Fruit fly (Drosophila melanogaster) whole organism, prepupa: ENCODE measurements around the gene CG14106.

ENCODE experiments used
- CG10631 ChIP-seq: fragments of 200-800 bp; sonication (Bioruptor generic); optimal IDR thresholded peaks from 2 replicates; lab custom pipeline; 2016; ENCODE audit warnings: missing biosample characterization, missing genetic modification characterization
- CG11294 ChIP-seq: fragments of 200-800 bp; sonication (Bioruptor generic); IDR thresholded peaks from 2 replicates; pipeline ENCODE4 v1.3.6; 2022; ENCODE audit warnings: missing biosample characterization, missing genetic modification characterization
- CG15336 ChIP-seq: fragments of 200-800 bp; sonication (Bioruptor generic); IDR thresholded peaks from 2 replicates; pipeline ENCODE4 v1.3.6; 2022; ENCODE audit warnings: missing biosample characterization, missing genetic modification characterization
- CG1621 ChIP-seq: fragments of 200-800 bp; sonication (Bioruptor generic); optimal IDR thresholded peaks from 3 replicates; lab custom pipeline; 2018; ENCODE audit warnings: missing biosample characterization, mild to moderate bottlenecking, missing genetic modification characterization
- CG16779 ChIP-seq: fragments of 200-800 bp; sonication (Bioruptor generic); optimal IDR thresholded peaks from 3 replicates; lab custom pipeline; 2017; ENCODE audit warnings: missing biosample characterization, mild to moderate bottlenecking, missing genetic modification characterization
- CG3032 ChIP-seq: fragments of 200-800 bp; optimal IDR thresholded peaks from 2 replicates; lab custom pipeline; 2019; ENCODE audit warnings: missing biosample characterization, mild to moderate bottlenecking, missing genetic modification characterization, moderate library complexity
- CG31627 ChIP-seq: fragments of 200-800 bp; sonication (Bioruptor generic); optimal IDR thresholded peaks from 3 replicates; lab custom pipeline; 2016; ENCODE audit warnings: missing biosample characterization, missing genetic modification characterization
- CG3919 ChIP-seq: fragments of 200-800 bp; sonication (Bioruptor generic); optimal IDR thresholded peaks from 3 replicates; lab custom pipeline; 2016; ENCODE audit warnings: missing biosample characterization, missing genetic modification characterization
- CG6163 ChIP-seq: fragments of 200-800 bp; sonication (Bioruptor generic); IDR thresholded peaks from 3 replicates; pipeline ENCODE4 v1.3.6; 2022; ENCODE audit warnings: missing biosample characterization, missing genetic modification characterization
- CG6792 ChIP-seq: fragments of 200-800 bp; sonication (Bioruptor generic); optimal IDR thresholded peaks from 3 replicates; lab custom pipeline; 2016; ENCODE audit warnings: missing biosample characterization, missing genetic modification characterization
- CG6854 ChIP-seq: fragments of 200-800 bp; sonication (Bioruptor generic); optimal IDR thresholded peaks from 2 replicates; lab custom pipeline; 2017; ENCODE audit warnings: missing biosample characterization, mild to moderate bottlenecking, missing genetic modification characterization
- CG7368 ChIP-seq: fragments of 200-800 bp; sonication (Bioruptor generic); optimal IDR thresholded peaks from 3 replicates; lab custom pipeline; 2016; ENCODE audit warnings: missing biosample characterization, missing genetic modification characterization
- CG9139 ChIP-seq: fragments of 200-800 bp; sonication (Bioruptor generic); optimal IDR thresholded peaks from 3 replicates; lab custom pipeline; 2017; ENCODE audit warnings: missing biosample characterization, mild to moderate bottlenecking, missing genetic modification characterization
- Eip78C ChIP-seq: fragments of 200-800 bp; sonication (Bioruptor generic); peaks from one replicate; lab custom pipeline; 2016; ENCODE audit warnings: missing biosample characterization, missing genetic modification characterization
- Ets21C ChIP-seq: fragments of 200-800 bp; sonication (Bioruptor generic); optimal IDR thresholded peaks from 3 replicates; lab custom pipeline; 2016; ENCODE audit warnings: missing biosample characterization, missing genetic modification characterization
- Ets96B ChIP-seq: fragments of 200-800 bp; optimal IDR thresholded peaks from 2 replicates; lab custom pipeline; 2019; ENCODE audit warnings: missing biosample characterization, mild to moderate bottlenecking, missing genetic modification characterization, moderate library complexity
- Gug ChIP-seq: fragments of 200-800 bp; sonication (Bioruptor generic); IDR thresholded peaks from 2 replicates; pipeline ENCODE4 v1.3.6; 2022; ENCODE audit warnings: missing biosample characterization, missing genetic modification characterization
- Hr39 ChIP-seq: fragments of 200-800 bp; sonication (Bioruptor generic); optimal IDR thresholded peaks from 2 replicates; lab custom pipeline; 2016; ENCODE audit warnings: missing biosample characterization, missing genetic modification characterization
- Lpt ChIP-seq: fragments of 200-800 bp; sonication (Bioruptor generic); optimal IDR thresholded peaks from 3 replicates; lab custom pipeline; 2016; ENCODE audit warnings: missing biosample characterization, missing genetic modification characterization
- Met ChIP-seq: fragments of 200-800 bp; sonication (Bioruptor generic); optimal IDR thresholded peaks from 3 replicates; lab custom pipeline; 2016; ENCODE audit warnings: missing biosample characterization, missing genetic modification characterization
- OdsH ChIP-seq: fragments of 200-800 bp; sonication (Bioruptor generic); optimal IDR thresholded peaks from 3 replicates; lab custom pipeline; 2016; ENCODE audit warnings: missing biosample characterization, missing genetic modification characterization
- Smox ChIP-seq: fragments of 200-800 bp; sonication (Bioruptor generic); optimal IDR thresholded peaks from 3 replicates; lab custom pipeline; 2016; ENCODE audit warnings: missing biosample characterization, missing genetic modification characterization
- Sox102F ChIP-seq: fragments of 200-800 bp; sonication (Bioruptor generic); optimal IDR thresholded peaks from 2 replicates; lab custom pipeline; 2016; ENCODE audit warnings: missing biosample characterization, mild to moderate bottlenecking, missing genetic modification characterization
- Sox14 ChIP-seq: fragments of 200-800 bp; sonication (Bioruptor generic); optimal IDR thresholded peaks from 3 replicates; lab custom pipeline; 2016; ENCODE audit warnings: missing biosample characterization, missing genetic modification characterization
- achi ChIP-seq: fragments of 200-800 bp; sonication (Bioruptor generic); optimal IDR thresholded peaks from 3 replicates; lab custom pipeline; 2016; ENCODE audit warnings: missing biosample characterization, missing genetic modification characterization
- acj6 ChIP-seq: fragments of 200-800 bp; sonication (Bioruptor generic); optimal IDR thresholded peaks from 3 replicates; lab custom pipeline; 2016; ENCODE audit warnings: missing biosample characterization, missing genetic modification characterization
- eg ChIP-seq: fragments of 200-800 bp; sonication (Bioruptor generic); IDR thresholded peaks from 3 replicates; pipeline ENCODE4 v1.3.6; 2022; ENCODE audit warnings: missing biosample characterization, missing genetic modification characterization
- esn ChIP-seq: fragments of 200-800 bp; sonication (Bioruptor generic); optimal IDR thresholded peaks from 2 replicates; lab custom pipeline; 2016; ENCODE audit warnings: missing biosample characterization, mild to moderate bottlenecking, missing genetic modification characterization, moderate library complexity
- fd85E ChIP-seq: fragments of 200-800 bp; sonication (Bioruptor generic); optimal IDR thresholded peaks from 3 replicates; lab custom pipeline; 2016; ENCODE audit warnings: missing biosample characterization, missing genetic modification characterization
- fkh ChIP-seq: fragments of 200-800 bp; sonication (Bioruptor generic); optimal IDR thresholded peaks from 3 replicates; lab custom pipeline; 2017; ENCODE audit warnings: missing biosample characterization, mild to moderate bottlenecking, missing genetic modification characterization, moderate library complexity
- lz ChIP-seq: fragments of 200-800 bp; sonication (Bioruptor generic); optimal IDR thresholded peaks from 3 replicates; lab custom pipeline; 2016; ENCODE audit warnings: missing biosample characterization, missing genetic modification characterization
- salr ChIP-seq, 2 experiments: fragments of 200-800 bp; sonication (Bioruptor generic); optimal IDR thresholded peaks; 3 replicates each; lab custom pipeline; 2016 to 2018; ENCODE audit warnings: missing biosample characterization in 2 of 2, missing genetic modification characterization in 2 of 2, mild to moderate bottlenecking in 1 of 2
- spab ChIP-seq: fragments of 200-800 bp; sonication (Bioruptor generic); optimal IDR thresholded peaks from 2 replicates; lab custom pipeline; 2017; ENCODE audit warnings: missing biosample characterization, mild to moderate bottlenecking, missing genetic modification characterization, missing genetic modification reagents
- ss ChIP-seq, 2 experiments: fragments of 200-800 bp; sonication (Bioruptor generic); optimal IDR thresholded peaks; 2 replicates in 1 of 2; 3 replicates in 1 of 2; lab custom pipeline; 2017 to 2018; ENCODE audit warnings: mild to moderate bottlenecking in 2 of 2, missing biosample characterization in 2 of 2, missing genetic modification characterization in 2 of 2, moderate library complexity in 1 of 2
- svp ChIP-seq: fragments of 200-800 bp; sonication (Bioruptor generic); peaks from one replicate; lab custom pipeline; 2016; ENCODE audit warnings: missing biosample characterization, missing genetic modification characterization
- topi ChIP-seq: fragments of 200-800 bp; sonication (Bioruptor generic); optimal IDR thresholded peaks from 3 replicates; lab custom pipeline; 2016; ENCODE audit warnings: missing biosample characterization, missing genetic modification characterization
- vri ChIP-seq: fragments of 200-800 bp; sonication (Bioruptor generic); optimal IDR thresholded peaks from 3 replicates; lab custom pipeline; 2016; ENCODE audit warnings: missing biosample characterization, mild to moderate bottlenecking, missing genetic modification characterization

CG14106 gene

DNA sequence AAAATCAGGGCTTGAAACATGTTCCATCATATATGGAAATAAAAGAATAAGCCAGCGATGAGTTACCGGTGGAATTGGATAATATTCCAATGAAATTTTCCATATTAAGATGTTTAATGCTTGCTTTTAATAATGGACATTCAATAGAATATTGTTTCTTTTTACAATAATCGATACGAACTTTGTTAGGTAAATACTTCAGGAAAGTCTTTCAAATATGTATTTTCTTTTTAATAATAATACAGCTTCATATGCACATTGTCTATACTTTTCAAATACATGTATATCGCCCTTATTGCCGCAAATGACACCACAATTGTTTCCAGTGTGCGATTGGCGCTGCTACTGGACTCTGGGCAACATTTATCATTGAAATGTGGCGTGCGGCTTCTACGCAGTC, 18.6 kb downstream of the CG14106 start (continued):
- TF ChIP-seq CG31627 (peak; percentile 29), lz (peak; percentile 14), eg (GFP tag; lab: Robert Waterston, UW) (no peak), CG6792 (GFP tag; lab: Kevin White, UChicago) (peak; percentile 52), Ets21C (GFP tag; lab: Kevin White, UChicago) (no peak), Lpt (GFP tag; lab: Kevin White, UChicago) (no peak), CG3032 (tag; lab: Kevin White, UChicago) (peak; percentile 58), acj6 (peak; percentile 46), Ets96B (tag; lab: Kevin White, UChicago) (peak; percentile 43), spab (GFP tag; lab: Kevin White, UChicago) (peak; percentile 59), achi (peak; percentile 50), CG1621 (tag; lab: Kevin White, UChicago) (peak; percentile 2), CG15336 (GFP tag; lab: Robert Waterston, UW) (no peak), vri (no peak), ss (GFP tag; optimal IDR thresholded peaks at IDR 0.05; lab: Kevin White, UChicago) (peak; percentile 34 to 42), Smox (peak; percentile 35), salr (GFP tag; optimal IDR thresholded peaks at IDR 0.05; lab: Kevin White, UChicago) (peak in 1 of 2 experiments; percentile 57), Sox14 (GFP tag; lab: Kevin White, UChicago) (peak; percentile 49), Hr39 (GFP tag; lab: Kevin White, UChicago) (peak; percentile 42), OdsH (peak; percentile 51), svp (GFP tag; lab: Kevin White, UChicago) (peak; percentile 77), Eip78C (GFP tag; lab: Kevin White, UChicago) (peak; percentile 84), CG16779 (no peak), Gug (GFP tag; lab: Robert Waterston, UW) (no peak)

DNA sequence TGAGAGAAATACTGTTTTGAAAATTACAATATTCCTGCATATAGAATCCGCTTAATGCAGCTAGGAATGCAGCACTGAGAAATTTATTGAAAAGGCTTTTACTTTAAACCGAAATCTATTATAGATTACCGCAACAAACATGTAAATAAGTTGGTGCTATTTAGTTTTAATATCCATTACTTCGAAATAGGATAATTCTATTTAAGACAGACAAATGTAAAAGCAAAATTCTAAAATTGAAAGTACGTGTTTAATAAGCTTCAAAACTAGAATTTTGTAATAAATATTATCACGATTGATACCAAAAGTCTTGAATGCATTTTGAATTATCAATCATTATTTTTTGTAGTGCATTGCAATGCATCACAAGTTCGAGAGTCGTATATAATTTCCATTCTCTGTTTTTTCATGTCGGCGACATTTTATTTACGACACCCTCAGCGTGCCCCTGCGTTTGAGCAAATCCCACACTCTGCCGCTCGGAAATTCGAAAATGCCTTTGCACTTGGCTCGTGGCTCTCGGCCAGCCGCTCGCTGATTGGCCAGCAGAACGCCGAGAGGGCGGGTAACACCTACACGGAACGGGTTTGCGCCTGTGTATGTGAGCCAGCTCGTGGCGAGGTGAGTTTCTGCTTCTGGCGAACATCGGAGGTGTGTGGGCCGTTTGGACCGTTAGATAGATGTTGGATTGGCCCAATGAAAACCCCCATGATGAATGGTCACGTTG, 22.2 kb downstream of the CG14106 start:
- peak; percentile 5 for TF ChIP-seq CG10631
- TF ChIP-seq Met = peak; percentile 8
- no peak for TF ChIP-seq CG11294 (GFP tag; lab: Robert Waterston, UW)
- TF ChIP-seq vri = no peak
- peak; percentile 39 for TF ChIP-seq esn (GFP tag; lab: Kevin White, UChicago)
- TF ChIP-seq CG3919 (GFP tag; lab: Kevin White, UChicago) = peak; percentile 8
- peak; percentile 68 for TF ChIP-seq Eip78C (GFP tag; lab: Kevin White, UChicago)
- TF ChIP-seq topi (GFP tag; lab: Kevin White, UChicago) = peak; percentile 20
- peak; percentile 21 for TF ChIP-seq svp (GFP tag; lab: Kevin White, UChicago)

DNA sequence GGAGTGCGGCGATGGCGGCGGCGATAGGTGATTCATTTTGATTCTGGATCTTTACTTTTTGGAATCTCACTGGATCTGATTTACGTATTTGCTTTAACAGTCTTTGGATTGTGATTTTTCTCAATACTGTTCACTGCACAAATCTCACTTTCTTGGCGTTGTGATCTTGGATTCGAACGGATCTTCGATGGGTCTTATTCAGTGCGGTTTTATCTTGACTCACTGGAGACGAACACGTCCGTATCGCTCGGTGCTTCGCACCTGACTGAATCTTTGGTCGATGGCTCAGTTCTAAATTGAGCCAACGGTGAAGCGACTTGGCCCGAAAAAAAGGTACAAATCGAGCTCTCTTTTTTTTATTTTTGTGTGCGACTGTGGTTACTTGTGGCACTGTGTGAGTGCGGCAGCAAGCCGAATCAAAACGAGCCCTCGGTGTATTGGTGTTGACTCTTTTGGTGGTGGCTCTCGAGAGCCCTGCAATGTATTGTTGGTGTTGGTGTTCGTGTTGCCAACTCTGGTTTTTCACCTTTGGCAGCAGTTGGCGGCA, 24.5 kb downstream of the CG14106 start, which contains the start of gene sens:
Gene sens (minus strand): TSS at position 254 of the 547 bp plus-strand sequence.
- TF ChIP-seq fd85E (GFP tag; lab: Kevin White, UChicago) (no peak), CG7368 (no peak), Eip78C (GFP tag; lab: Kevin White, UChicago) (peak; percentile 13), CG9139 (GFP tag; lab: Kevin White, UChicago) (peak; percentile 6), CG6163 (GFP tag; lab: Robert Waterston, UW) (0 out of 3 replicates have a peak, but pooled peaks have one; percentile 40), ss (GFP tag; optimal IDR thresholded peaks at IDR 0.05; lab: Kevin White, UChicago) (peak; percentile 33 to 39), Sox102F (peak; percentile 6), CG1621 (tag; lab: Kevin White, UChicago) (no peak), topi (GFP tag; lab: Kevin White, UChicago) (peak; percentile 8), CG6854 (peak; percentile 23), fkh (GFP tag; lab: Kevin White, UChicago) (peak; percentile 16), esn (GFP tag; lab: Kevin White, UChicago) (peak; percentile 35), Smox (no peak)
